Fruit fly (Drosophila melanogaster): Measurements from ENCODE around the gene CG7766.
A peak's percentile ranks its signal among the peaks of the same experiment; 100 is the strongest.

DNA sequence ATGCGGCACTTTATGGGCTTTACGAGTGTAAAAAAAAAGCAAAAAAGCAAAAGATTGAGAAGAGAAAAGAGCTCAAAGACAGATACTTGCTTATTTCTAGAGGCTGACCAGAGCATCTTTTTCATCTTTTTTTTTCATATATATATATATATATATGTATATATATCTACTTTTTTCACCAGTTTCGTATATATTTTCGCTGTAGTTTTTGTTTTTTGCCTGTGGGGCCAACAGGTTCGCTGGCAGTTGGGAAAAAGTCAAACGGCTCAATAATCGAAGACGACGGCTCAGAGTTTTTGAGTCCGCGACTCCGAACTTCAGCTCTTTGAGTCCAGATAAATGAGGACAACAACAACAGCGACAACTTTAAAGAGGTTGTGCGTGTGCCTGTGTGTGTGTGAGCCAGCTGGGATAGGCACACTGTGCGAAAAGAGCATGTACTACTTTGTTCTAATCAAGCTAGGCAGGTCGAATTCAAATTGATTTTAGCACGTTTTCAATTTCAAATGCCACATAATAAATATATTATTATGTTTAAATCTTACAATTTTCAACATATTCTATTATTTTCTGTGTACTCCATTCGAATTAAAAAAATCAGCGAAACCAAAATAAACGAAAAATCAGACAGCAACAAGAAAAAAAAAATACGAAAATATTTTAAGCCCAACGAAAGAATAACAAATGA lies 36.6 kb downstream of the CG7766 start:
- TF ChIP-seq CG13204 (GFP tag; optimal IDR thresholded peaks at IDR 0.05) (peak; percentile 42), CG4496 (GFP tag; IDR thresholded peaks at IDR 0.05) (peak; percentile 87), CG17806 (tag; optimal IDR thresholded peaks at IDR 0.05) (peak; percentile 72), gl (tag; optimal IDR thresholded peaks at IDR 0.05) (peak; percentile 28), CG32121 (GFP tag; IDR thresholded peaks at IDR 0.05) (peak; percentile 85), EcR (GFP tag; optimal IDR thresholded peaks at IDR 0.05) (peak; percentile 56), rn (GFP tag; IDR thresholded peaks at IDR 0.05) (peak; percentile 60)
